Worm (Caenorhabditis elegans) whole organism, L4 larva: ENCODE measurements around the gene wdr-5.2.

Experiments
- D1046.2 ChIP-seq: fragments of 200-800 bp; sonication (Bioruptor generic); IDR thresholded peaks from 2 replicates; pipeline ENCODE4 v1.3.6; 2022; ENCODE audit warnings: missing genetic modification characterization, missing compliant biosample characterization
- F26F4.8 ChIP-seq: fragments of 200-800 bp; sonication (Bioruptor generic); conservative IDR thresholded peaks from 2 replicates; pipeline ENCODE4 v1.3.6; 2022; ENCODE audit warnings: missing genetic modification characterization, missing compliant biosample characterization
- F44E2.7 ChIP-seq: fragments of 200-800 bp; sonication (Bioruptor generic); IDR thresholded peaks from 2 replicates; pipeline ENCODE4 v2.1.2; 2022; ENCODE audit warnings: missing genetic modification characterization, missing compliant biosample characterization
- F49E8.2 ChIP-seq: sonication (generic microtip); optimal IDR thresholded peaks from 2 replicates; lab custom pipeline; 2016; ENCODE audit warnings: missing compliant biosample characterization, mild to moderate bottlenecking, missing genetic modification characterization, borderline replicate concordance
- R02D3.7 ChIP-seq: fragments of 150-350 bp; sonication (generic microtip); optimal IDR thresholded peaks from 3 replicates; lab custom pipeline; 2014; ENCODE audit warnings: missing biosample characterization, missing genetic modification characterization
- T26A8.4 ChIP-seq: fragments of 200-800 bp; sonication (Bioruptor generic); IDR thresholded peaks from 2 replicates; pipeline ENCODE4 v1.3.6; 2022; ENCODE audit warnings: missing genetic modification characterization, missing compliant biosample characterization
- Y5F2A.4 ChIP-seq: fragments of 200-800 bp; sonication (Bioruptor generic); optimal IDR thresholded peaks from 2 replicates; lab custom pipeline; 2018; ENCODE audit warnings: mild to moderate bottlenecking, missing genetic modification characterization, missing compliant biosample characterization
- Y75B8A.6 ChIP-seq: fragments of 200-800 bp; sonication (Bioruptor generic); IDR thresholded peaks from 2 replicates; pipeline ENCODE4 v1.3.6; 2022; ENCODE audit warnings: missing genetic modification reagents, missing genetic modification characterization, missing compliant biosample characterization
- aha-1 ChIP-seq: fragments of 150-350 bp; peaks from one replicate; lab custom pipeline; 2014; ENCODE audit warnings: missing biosample characterization, missing genetic modification characterization
- attf-4 ChIP-seq: sonication (generic microtip); optimal IDR thresholded peaks from 3 replicates; lab custom pipeline; 2017; ENCODE audit warnings: missing biosample characterization, missing genetic modification characterization
- ceh-62 ChIP-seq: sonication (generic microtip); optimal IDR thresholded peaks from 2 replicates; lab custom pipeline; 2017; ENCODE audit warnings: missing biosample characterization, missing genetic modification characterization
- cey-2 ChIP-seq: sonication (generic microtip); optimal IDR thresholded peaks from 3 replicates; lab custom pipeline; 2017; ENCODE audit warnings: missing genetic modification characterization, mild to moderate bottlenecking, missing compliant biosample characterization, antibody characterized with exemption, borderline replicate concordance; ENCODE audit not compliant: insufficient read depth
- ctbp-1 ChIP-seq: fragments of 200-800 bp; sonication (Bioruptor generic); IDR thresholded peaks from 2 replicates; pipeline ENCODE4 v1.3.6; 2022; ENCODE audit warnings: missing genetic modification reagents, missing genetic modification characterization, missing compliant biosample characterization
- daf-8 ChIP-seq: fragments of 200-800 bp; sonication (Bioruptor generic); IDR thresholded peaks from 2 replicates; pipeline ENCODE4 v1.3.6; 2022; ENCODE audit warnings: missing genetic modification characterization, missing compliant biosample characterization
- dmd-6 ChIP-seq: fragments of 200-800 bp; sonication (Bioruptor generic); IDR thresholded peaks from 2 replicates; pipeline ENCODE4 v1.3.6; 2022; ENCODE audit warnings: missing genetic modification reagents, missing genetic modification characterization, missing compliant biosample characterization
- dmd-9 ChIP-seq: fragments of 200-800 bp; sonication (Bioruptor generic); IDR thresholded peaks from 2 replicates; pipeline ENCODE4 v1.3.6; 2022; ENCODE audit warnings: missing genetic modification reagents, missing genetic modification characterization, missing compliant biosample characterization
- dpl-1 ChIP-seq: fragments of 150-350 bp; optimal IDR thresholded peaks from 2 replicates; lab custom pipeline; 2014; ENCODE audit warnings: missing biosample characterization, missing genetic modification reagents, missing genetic modification characterization
- egl-27 ChIP-seq: sonication (generic microtip); optimal IDR thresholded peaks from 3 replicates; lab custom pipeline; 2017; ENCODE audit warnings: missing biosample characterization, missing genetic modification reagents, missing genetic modification characterization
- egl-43 ChIP-seq: fragments of 200-800 bp; sonication (Bioruptor generic); IDR thresholded peaks from 2 replicates; pipeline ENCODE4 v1.3.6; 2022; ENCODE audit warnings: missing genetic modification reagents, missing genetic modification characterization, missing compliant biosample characterization
- fkh-10 ChIP-seq: fragments of 150-350 bp; optimal IDR thresholded peaks from 2 replicates; lab custom pipeline; 2014; ENCODE audit warnings: missing biosample characterization, missing genetic modification reagents, missing genetic modification characterization
- hif-1 ChIP-seq, 2 experiments: sonication (generic microtip); optimal IDR thresholded peaks; 2 replicates each; lab custom pipeline; 2016 to 2017; ENCODE audit warnings: missing compliant biosample characterization in 2 of 2, missing genetic modification characterization in 2 of 2, missing genetic modification reagents in 2 of 2, missing genotype in 2 of 2, mild to moderate bottlenecking in 1 of 2
- jun-1 ChIP-seq: fragments of 150-350 bp; optimal IDR thresholded peaks from 2 replicates; lab custom pipeline; 2014; ENCODE audit warnings: missing biosample characterization, missing genetic modification reagents, missing genetic modification characterization
- lim-7 ChIP-seq: fragments of 200-800 bp; sonication (Bioruptor generic); IDR thresholded peaks from 2 replicates; pipeline ENCODE4 v1.3.6; 2022; ENCODE audit warnings: missing genetic modification characterization, missing compliant biosample characterization
- lin-29 ChIP-seq: fragments of 200-800 bp; sonication (Bioruptor generic); IDR thresholded peaks from 2 replicates; pipeline ENCODE4 v1.3.6; 2022; ENCODE audit warnings: missing genetic modification reagents, missing genetic modification characterization, missing compliant biosample characterization
- lin-38 ChIP-seq: fragments of 200-800 bp; sonication (Bioruptor generic); IDR thresholded peaks from 2 replicates; pipeline ENCODE4 v1.3.6; 2022; ENCODE audit warnings: missing genetic modification reagents, missing genetic modification characterization, missing compliant biosample characterization
- lir-3 ChIP-seq: sonication (generic microtip); optimal IDR thresholded peaks from 2 replicates; lab custom pipeline; 2016; ENCODE audit warnings: mild to moderate bottlenecking, missing genetic modification characterization, missing compliant biosample characterization
- madf-5 ChIP-seq, 2 experiments: fragments of 200-800 bp; sonication (Bioruptor generic); IDR thresholded peaks; 2 replicates each; pipeline ENCODE4 v1.3.6; 2022; ENCODE audit warnings: missing compliant biosample characterization in 2 of 2, missing genetic modification characterization in 2 of 2
- madf-9 ChIP-seq: fragments of 200-800 bp; sonication (Bioruptor generic); conservative IDR thresholded peaks from 2 replicates; pipeline ENCODE4 v1.3.6; 2022; ENCODE audit warnings: missing genetic modification reagents, missing genetic modification characterization, missing compliant biosample characterization
- mdl-1 ChIP-seq, 2 experiments: fragments of 150-350 bp in 1 of 2; sonication (generic microtip) in 1 of 2; optimal IDR thresholded peaks; 2 replicates each; lab custom pipeline; 2014 to 2017; ENCODE audit warnings: missing biosample characterization in 2 of 2, missing genetic modification characterization in 2 of 2
- mep-1 ChIP-seq: fragments of 150-350 bp; sonication (generic microtip); optimal IDR thresholded peaks from 3 replicates; lab custom pipeline; 2014; ENCODE audit warnings: missing biosample characterization, missing genetic modification characterization
- mes-2 ChIP-seq: sonication (generic microtip); optimal IDR thresholded peaks from 2 replicates; lab custom pipeline; 2016; ENCODE audit warnings: missing genotype, mild to moderate bottlenecking, missing genetic modification characterization, missing compliant biosample characterization; ENCODE audit not compliant: poor library complexity, severe bottlenecking
- mxl-2 ChIP-seq: fragments of 200-800 bp; sonication (Bioruptor generic); conservative IDR thresholded peaks from 2 replicates; pipeline ENCODE4 v1.3.6; 2022; ENCODE audit warnings: missing genetic modification reagents, missing genetic modification characterization, missing compliant biosample characterization
- mxl-3 ChIP-seq: fragments of 200-800 bp; sonication (Bioruptor generic); optimal IDR thresholded peaks from 2 replicates; lab custom pipeline; 2018; ENCODE audit warnings: mild to moderate bottlenecking, missing genetic modification characterization, missing compliant biosample characterization
- nhr-10 ChIP-seq: fragments of 150-350 bp; optimal IDR thresholded peaks from 2 replicates; lab custom pipeline; 2014; ENCODE audit warnings: missing biosample characterization, missing genetic modification characterization
- nhr-102 ChIP-seq: sonication (generic microtip); optimal IDR thresholded peaks from 2 replicates; lab custom pipeline; 2016; ENCODE audit warnings: mild to moderate bottlenecking, missing genetic modification characterization, moderate library complexity, missing compliant biosample characterization
- nhr-111 ChIP-seq: fragments of 200-800 bp; sonication (Bioruptor generic); optimal IDR thresholded peaks from 2 replicates; lab custom pipeline; 2018; ENCODE audit warnings: mild to moderate bottlenecking, missing genetic modification characterization, missing compliant biosample characterization
- nhr-28 ChIP-seq: fragments of 150-350 bp; optimal IDR thresholded peaks from 2 replicates; lab custom pipeline; 2014; ENCODE audit warnings: missing biosample characterization, missing genetic modification characterization
- nhr-6 ChIP-seq: fragments of 150-350 bp; optimal IDR thresholded peaks from 2 replicates; lab custom pipeline; 2014; ENCODE audit warnings: missing biosample characterization, missing genetic modification characterization
- nhr-76 ChIP-seq: fragments of 150-350 bp; optimal IDR thresholded peaks from 2 replicates; lab custom pipeline; 2014; ENCODE audit warnings: missing biosample characterization, missing genetic modification characterization
- nhr-77 ChIP-seq: fragments of 150-350 bp; optimal IDR thresholded peaks from 2 replicates; lab custom pipeline; 2014; ENCODE audit warnings: missing biosample characterization, missing genetic modification characterization
- pha-4 ChIP-seq, 2 experiments: fragments of 150-350 bp in 1 of 2; fragments of 200-800 bp in 1 of 2; sonication (Bioruptor generic) in 1 of 2; IDR thresholded peaks in 1 of 2; optimal IDR thresholded peaks in 1 of 2; 2 replicates each; pipeline versions ENCODE4 v1.3.6 to Lab custom; 2014 to 2022; ENCODE audit warnings: missing genetic modification characterization in 2 of 2, missing genetic modification reagents in 2 of 2, missing biosample characterization in 1 of 2, missing compliant biosample characterization in 1 of 2
- php-3 ChIP-seq: fragments of 200-800 bp; sonication (Bioruptor generic); IDR thresholded peaks from 2 replicates; pipeline ENCODE4 v1.3.6; 2022; ENCODE audit warnings: missing genetic modification reagents, missing genetic modification characterization, missing compliant biosample characterization
- skn-1 ChIP-seq: fragments of 150-350 bp; optimal IDR thresholded peaks from 2 replicates; lab custom pipeline; 2014; ENCODE audit warnings: missing biosample characterization, missing genetic modification characterization
- snpc-4 ChIP-seq: fragments of 150-350 bp; optimal IDR thresholded peaks from 2 replicates; lab custom pipeline; 2014; ENCODE audit warnings: missing biosample characterization, missing genetic modification characterization
- spr-1 ChIP-seq: sonication (generic microtip); optimal IDR thresholded peaks from 2 replicates; lab custom pipeline; 2016; ENCODE audit warnings: mild to moderate bottlenecking, missing genetic modification characterization, missing compliant biosample characterization
- tag-97 ChIP-seq: fragments of 200-800 bp; sonication (Bioruptor generic); IDR thresholded peaks from 2 replicates; pipeline ENCODE4 v1.3.6; 2022; ENCODE audit warnings: missing genetic modification characterization, missing compliant biosample characterization
- unc-130 ChIP-seq: sonication (generic microtip); optimal IDR thresholded peaks from 2 replicates; lab custom pipeline; 2016; ENCODE audit warnings: missing genetic modification reagents, missing genetic modification characterization, missing compliant biosample characterization
- unc-39 ChIP-seq: sonication (generic microtip); optimal IDR thresholded peaks from 2 replicates; lab custom pipeline; 2017; ENCODE audit warnings: missing biosample characterization, missing genetic modification characterization
- unc-62 ChIP-seq, 3 experiments: fragments of 150-350 bp in 1 of 3; sonication (generic microtip); optimal IDR thresholded peaks in 2 of 3; peaks in 1 of 3; 1 replicate in 1 of 3; 2 replicates in 2 of 3; lab custom pipeline; 2014 to 2017; ENCODE audit warnings: missing biosample characterization in 3 of 3, missing genetic modification characterization in 3 of 3, missing genetic modification reagents in 3 of 3, missing genotype in 1 of 3
- zfp-2 ChIP-seq: sonication (generic microtip); optimal IDR thresholded peaks from 2 replicates; lab custom pipeline; 2016; ENCODE audit warnings: mild to moderate bottlenecking, missing genetic modification characterization, missing compliant biosample characterization
- ztf-7 ChIP-seq: fragments of 150-350 bp; optimal IDR thresholded peaks from 2 replicates; lab custom pipeline; 2014; ENCODE audit warnings: missing biosample characterization, missing genetic modification characterization

Gene wdr-5.2

DNA sequence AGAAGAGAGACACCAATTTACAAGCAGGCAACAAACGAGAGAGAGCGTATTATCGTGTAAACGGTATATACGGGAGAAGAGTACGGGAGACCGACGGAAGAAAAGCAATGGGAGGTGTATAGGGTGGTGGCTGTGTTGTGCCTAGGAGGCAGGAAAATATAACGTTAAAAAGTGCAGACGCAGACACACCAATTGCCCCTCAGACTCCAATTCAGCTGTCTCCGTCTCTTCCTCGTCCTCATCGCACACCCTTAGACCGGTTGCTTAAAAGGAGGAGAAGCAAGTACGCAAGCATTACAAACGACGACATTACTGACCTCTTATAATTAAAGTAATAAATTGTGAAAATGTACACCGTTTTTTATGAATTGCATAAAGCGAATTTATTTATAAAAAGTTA is 37.5 kb upstream of the wdr-5.2 start (continued):
- TF ChIP-seq pha-4 (GFP tag; IDR thresholded peaks at IDR 0.05; lab: Robert Waterston, UW) (0 out of 2 replicates have a peak, but pooled peaks have one; percentile 7), pha-4 (tag; optimal IDR thresholded peaks at IDR 0.05; lab: Kevin White, UChicago) (peak; percentile 25), ztf-7 (peak; percentile 62), spr-1 (tag; lab: Kevin White, UChicago) (peak; percentile 52), Y75B8A.6 (GFP tag; lab: Robert Waterston, UW) (no peak), dmd-9 (GFP tag; lab: Robert Waterston, UW) (no peak), mdl-1 (tag; optimal IDR thresholded peaks at IDR 0.05; lab: Kevin White, UChicago) (peak in 1 of 2 experiments; percentile 73), php-3 (GFP tag; lab: Robert Waterston, UW) (no peak), T26A8.4 (GFP tag; lab: Robert Waterston, UW) (no peak), nhr-111 (GFP tag; lab: Kevin White, UChicago) (no peak), mxl-2 (no peak), lin-29 (no peak), zfp-2 (tag; lab: Kevin White, UChicago) (no peak), lir-3 (tag; lab: Kevin White, UChicago) (no peak), unc-62 (GFP tag; optimal IDR thresholded peaks at IDR 0.05 in 1 of 2; lab: Kevin White, UChicago) (peak in 1 of 2 experiments; percentile 98), unc-62 (tag; optimal IDR thresholded peaks at IDR 0.05; lab: Kevin White, UChicago) (no peak), dmd-6 (GFP tag; lab: Robert Waterston, UW) (peak; percentile 60), lin-38 (GFP tag; lab: Robert Waterston, UW) (peak; percentile 42), F49E8.2 (tag; lab: Kevin White, UChicago) (no peak), nhr-76 (no peak), nhr-10 (tag; lab: Kevin White, UChicago) (peak; percentile 15), ctbp-1 (peak; percentile 72; the same call in 1 of the 2 replicates), snpc-4 (tag; lab: Kevin White, UChicago) (no peak), ceh-62 (no peak), Y5F2A.4 (GFP tag; lab: Kevin White, UChicago) (no peak), attf-4 (tag; lab: Kevin White, UChicago) (no peak), tag-97 (GFP tag; lab: Robert Waterston, UW) (no peak), F44E2.7 (GFP tag; lab: Robert Waterston, UW) (no peak), skn-1 (tag; lab: Kevin White, UChicago) (no peak), unc-39 (tag; lab: Kevin White, UChicago) (no peak), lim-7 (GFP tag; lab: Robert Waterston, UW) (no peak), mxl-3 (GFP tag; lab: Kevin White, UChicago) (peak; percentile 75), nhr-28 (tag; lab: Kevin White, UChicago) (peak; percentile 97), jun-1 (tag; lab: Kevin White, UChicago) (peak; percentile 3), nhr-6 (tag; lab: Kevin White, UChicago) (peak; percentile 62), mep-1 (peak; percentile 93), D1046.2 (GFP tag; lab: Robert Waterston, UW) (no peak), nhr-102 (tag; lab: Kevin White, UChicago) (peak; percentile 54), nhr-77 (tag; lab: Kevin White, UChicago) (peak; percentile 26), egl-27 (tag; lab: Kevin White, UChicago) (no peak), madf-5 (GFP tag; IDR thresholded peaks at IDR 0.05; lab: Robert Waterston, UW) (no peak), dpl-1 (GFP tag; lab: Kevin White, UChicago) (peak; percentile 42), madf-9 (GFP tag; lab: Robert Waterston, UW) (no peak), R02D3.7 (tag; lab: Kevin White, UChicago) (no peak), egl-43 (GFP tag; lab: Robert Waterston, UW) (no peak), daf-8 (GFP tag; lab: Robert Waterston, UW) (no peak), mes-2 (tag; lab: Kevin White, UChicago) (peak; percentile 88), unc-130 (GFP tag; lab: Kevin White, UChicago) (no peak), fkh-10 (no peak), F26F4.8 (GFP tag; lab: Robert Waterston, UW) (no peak), hif-1 (tag; optimal IDR thresholded peaks at IDR 0.05; lab: Kevin White, UChicago) (peak in 1 of 2 experiments; percentile 54), aha-1 (tag; lab: Kevin White, UChicago) (peak; percentile 90), cey-2 (tag; lab: Kevin White, UChicago) (no peak)
